Fruit fly (Drosophila melanogaster) whole organism, embryonic: Measurements from ENCODE around the gene Orp8.

ENCODE experiments used
- CG13624 ChIP-seq: fragments of 200-800 bp; sonication (Bioruptor generic); optimal IDR thresholded peaks from 2 replicates; lab custom pipeline; 2016; ENCODE audit warnings: missing biosample characterization, missing genetic modification characterization
- CG31441 ChIP-seq: fragments of 200-800 bp; sonication (Bioruptor generic); IDR thresholded peaks from 2 replicates; pipeline ENCODE4 v1.3.6; 2022; ENCODE audit warnings: missing biosample characterization, missing genetic modification characterization
- D19A ChIP-seq: fragments of 200-800 bp; optimal IDR thresholded peaks from 3 replicates; lab custom pipeline; 2019; ENCODE audit warnings: missing biosample characterization, mild to moderate bottlenecking, missing genetic modification characterization, moderate library complexity
- Deaf1 ChIP-seq: fragments of 200-800 bp; optimal IDR thresholded peaks from 3 replicates; lab custom pipeline; 2019; ENCODE audit warnings: missing biosample characterization, mild to moderate bottlenecking, missing genetic modification characterization, moderate library complexity
- Dp ChIP-seq: fragments of 200-800 bp; sonication (Bioruptor generic); optimal IDR thresholded peaks from 2 replicates; lab custom pipeline; 2018; ENCODE audit warnings: missing biosample characterization, mild to moderate bottlenecking, missing genetic modification characterization, moderate library complexity
- Hmx ChIP-seq: fragments of 200-800 bp; sonication (Bioruptor generic); optimal IDR thresholded peaks from 2 replicates; lab custom pipeline; 2016; ENCODE audit warnings: missing biosample characterization, missing genetic modification characterization
- Myb ChIP-seq: fragments of 200-800 bp; sonication (Bioruptor generic); optimal IDR thresholded peaks from 2 replicates; lab custom pipeline; 2016; ENCODE audit warnings: missing biosample characterization, missing genetic modification characterization
- Nf-YB ChIP-seq: fragments of 200-800 bp; sonication (Bioruptor generic); optimal IDR thresholded peaks from 3 replicates; lab custom pipeline; 2019; ENCODE audit warnings: missing biosample characterization, mild to moderate bottlenecking, missing genetic modification characterization, moderate library complexity
- Optix ChIP-seq: fragments of 200-800 bp; sonication (Bioruptor generic); IDR thresholded peaks from 3 replicates; pipeline ENCODE4 v1.3.6; 2022; ENCODE audit warnings: missing biosample characterization, missing genetic modification characterization
- cad ChIP-seq: fragments of >200 bp; optimal IDR thresholded peaks from 2 replicates; lab custom pipeline; 2017; ENCODE audit warnings: missing biosample characterization, missing genetic modification characterization
- en ChIP-seq: fragments of 200-800 bp; sonication (Bioruptor generic); optimal IDR thresholded peaks from 2 replicates; lab custom pipeline; 2016; ENCODE audit warnings: missing biosample characterization, missing genetic modification characterization
- knrl ChIP-seq: fragments of 200-800 bp; sonication (Bioruptor generic); IDR thresholded peaks from 3 replicates; pipeline ENCODE4 v1.3.6; 2022; ENCODE audit warnings: missing biosample characterization, missing genetic modification characterization; ENCODE audit not compliant: partially characterized antibody
- pan ChIP-seq, 4 experiments: fragments of >200 bp in 3 of 4; fragments of 200-800 bp in 1 of 4; sonication (Bioruptor generic) in 1 of 4; optimal IDR thresholded peaks in 3 of 4; IDR thresholded peaks in 1 of 4; 2 replicates each; pipeline versions ENCODE4 v1.3.6 to Lab custom; 2017 to 2022; ENCODE audit warnings: missing biosample characterization in 2 of 4, missing genetic modification characterization in 2 of 4, mixed read lengths in 1 of 4
- vfl ChIP-seq: fragments of 200-800 bp; sonication (Bioruptor generic); optimal IDR thresholded peaks from 2 replicates; lab custom pipeline; 2016; ENCODE audit warnings: missing biosample characterization, missing genetic modification characterization

DNA sequence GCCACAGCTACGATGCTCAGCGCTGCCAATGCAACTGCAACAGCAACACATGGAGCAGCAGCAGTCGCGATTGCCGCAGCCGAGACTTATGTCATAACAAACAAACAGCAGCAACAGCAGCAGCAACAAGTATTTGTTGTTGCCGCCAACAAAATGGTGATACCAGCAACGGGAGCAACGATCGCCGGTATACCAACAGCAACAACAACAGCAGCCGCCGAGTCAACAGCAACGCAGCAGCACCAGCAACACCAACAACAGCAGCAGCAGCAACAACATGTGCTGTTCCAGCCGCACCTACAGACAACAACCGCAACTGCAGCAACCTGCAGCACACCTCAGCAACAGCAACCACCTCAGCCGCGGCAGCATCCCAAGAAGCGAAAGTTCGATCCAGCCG is 21.1 kb upstream of the Orp8 start:
- TF ChIP-seq D19A (no peak), knrl (no peak), CG31441 (GFP tag; lab: Robert Waterston, UW) (no peak), Hmx (GFP tag; lab: Kevin White, UChicago) (no peak), Optix (GFP tag; lab: Robert Waterston, UW) (no peak), cad (GFP tag; lab: Kevin White, UChicago) (no peak), Deaf1 (tag; lab: Kevin White, UChicago) (no peak), Dp (GFP tag; lab: Kevin White, UChicago) (no peak), CG13624 (GFP tag; lab: Kevin White, UChicago) (no peak), vfl (GFP tag; lab: Kevin White, UChicago) (no peak), pan (optimal IDR thresholded peaks at IDR 0.05; lab: Kevin White, UChicago) (no peak), pan (GFP tag; optimal IDR thresholded peaks at IDR 0.05 in 1 of 2, IDR thresholded peaks at IDR 0.05 in 1 of 2) (no peak), Nf-YB (GFP tag; lab: Kevin White, UChicago) (no peak), Myb (GFP tag; lab: Kevin White, UChicago) (no peak), en (no peak)
